Fruit fly (Drosophila melanogaster): ENCODE measurements around the gene Plzf.
A peak's percentile ranks its signal among the peaks of the same experiment; 100 is the strongest.

The Plzf gene

dm6 chr2L:12065683-12066386 is 17.1 kb upstream of the Plzf start (continued):
- TF ChIP-seq CG6808 (GFP tag; optimal IDR thresholded peaks at IDR 0.05) (peak; percentile 90), CG6792 (GFP tag; optimal IDR thresholded peaks at IDR 0.05) (peak; percentile 87), Sox102F (GFP tag; optimal IDR thresholded peaks at IDR 0.05) (peak; percentile 83), CG8119 (GFP tag; IDR thresholded peaks at IDR 0.05) (peak; percentile 99), Smox (GFP tag; optimal IDR thresholded peaks at IDR 0.05) (peak; percentile 72), achi (GFP tag; optimal IDR thresholded peaks at IDR 0.05) (peak; percentile 95), CG9139 (GFP tag; optimal IDR thresholded peaks at IDR 0.05) (peak; percentile 85), Sox15 (GFP tag; optimal IDR thresholded peaks at IDR 0.05) (peak; percentile 66), Eip78C (GFP tag) (peak; percentile 97), CG8319 (GFP tag; optimal IDR thresholded peaks at IDR 0.05) (peak; percentile 64)

dm6 chr2L:12063035-12063434 is 14.3 kb upstream of the Plzf start, which contains the start of gene Rab3-GAP:
Gene Rab3-GAP (minus strand): TSS chr2L:12063184.
- TF ChIP-seq svp (GFP tag) (no peak), CG3919 (GFP tag; optimal IDR thresholded peaks at IDR 0.05) (no peak), CG6808 (GFP tag; optimal IDR thresholded peaks at IDR 0.05) (no peak), CG3032 (tag; optimal IDR thresholded peaks at IDR 0.05) (peak; percentile 15), CG11902 (GFP tag; optimal IDR thresholded peaks at IDR 0.05) (no peak), Hr38 (GFP tag; optimal IDR thresholded peaks at IDR 0.05) (no peak), Ets21C (GFP tag; optimal IDR thresholded peaks at IDR 0.05) (peak; percentile 0), CG34406 (GFP tag; optimal IDR thresholded peaks at IDR 0.05) (no peak), Sox14 (GFP tag; optimal IDR thresholded peaks at IDR 0.05) (peak; percentile 62), CG11294 (GFP tag; IDR thresholded peaks at IDR 0.05) (no peak), achi (GFP tag; optimal IDR thresholded peaks at IDR 0.05) (no peak), CG10631 (GFP tag; optimal IDR thresholded peaks at IDR 0.05) (no peak), Ets96B (tag; optimal IDR thresholded peaks at IDR 0.05) (no peak), Lpt (GFP tag; optimal IDR thresholded peaks at IDR 0.05) (no peak), fd85E (GFP tag; optimal IDR thresholded peaks at IDR 0.05) (no peak), CG7368 (GFP tag; optimal IDR thresholded peaks at IDR 0.05) (no peak), eg (GFP tag; IDR thresholded peaks at IDR 0.05) (peak; percentile 50; the same call in 1 of the 3 replicates), CG31627 (GFP tag; optimal IDR thresholded peaks at IDR 0.05) (peak; percentile 30), ss (GFP tag; optimal IDR thresholded peaks at IDR 0.05) (no peak), dsx (GFP tag; optimal IDR thresholded peaks at IDR 0.05; ENCODE audit: poor library complexity, severe bottlenecking) (no peak), OdsH (GFP tag; optimal IDR thresholded peaks at IDR 0.05) (no peak), net (GFP tag; optimal IDR thresholded peaks at IDR 0.05) (no peak), vri (GFP tag; optimal IDR thresholded peaks at IDR 0.05) (no peak), CG6792 (GFP tag; optimal IDR thresholded peaks at IDR 0.05) (no peak), Hr39 (GFP tag; optimal IDR thresholded peaks at IDR 0.05) (no peak), lz (GFP tag; optimal IDR thresholded peaks at IDR 0.05) (peak; percentile 35), fkh (GFP tag; optimal IDR thresholded peaks at IDR 0.05) (no peak), Sox102F (GFP tag; optimal IDR thresholded peaks at IDR 0.05) (no peak), Smox (GFP tag; optimal IDR thresholded peaks at IDR 0.05) (no peak), Eip93F (GFP tag; optimal IDR thresholded peaks at IDR 0.05) (no peak), CG8319 (GFP tag; optimal IDR thresholded peaks at IDR 0.05) (no peak), CG1621 (tag; optimal IDR thresholded peaks at IDR 0.05) (no peak), Blimp-1 (GFP tag; optimal IDR thresholded peaks at IDR 0.05) (no peak), Sox15 (GFP tag; optimal IDR thresholded peaks at IDR 0.05) (no peak), Eip78C (GFP tag) (peak; percentile 73), CG10669 (GFP tag; optimal IDR thresholded peaks at IDR 0.05) (no peak), esn (GFP tag; optimal IDR thresholded peaks at IDR 0.05) (peak; percentile 70), Hr4 (GFP tag; optimal IDR thresholded peaks at IDR 0.05) (no peak), salr (GFP tag; optimal IDR thresholded peaks at IDR 0.05) (no peak), pdm3 (GFP tag; optimal IDR thresholded peaks at IDR 0.05) (no peak), Eip75B (GFP tag; optimal IDR thresholded peaks at IDR 0.05) (no peak), Met (GFP tag; optimal IDR thresholded peaks at IDR 0.05) (no peak), CG16779 (tag; optimal IDR thresholded peaks at IDR 0.05) (no peak), CG9139 (GFP tag; optimal IDR thresholded peaks at IDR 0.05) (no peak), CG6854 (GFP tag; optimal IDR thresholded peaks at IDR 0.05) (peak; percentile 40), CG6163 (GFP tag; IDR thresholded peaks at IDR 0.05) (no peak; the same call in 2 of the 3 replicates), CG32006 (GFP tag; optimal IDR thresholded peaks at IDR 0.05) (no peak)

Data from whole organism, prepupa.